Fruit fly (Drosophila melanogaster) S2 (cell line): Measurements from ENCODE around the gene GstD10.

Experiments used
- CG8478 ChIP-seq: fragments of >200 bp; optimal IDR thresholded peaks from 2 replicates; lab custom pipeline; 2018
- CTCF ChIP-seq, 2 experiments: fragments of >200 bp; optimal IDR thresholded peaks; 2 replicates each; lab custom pipeline; 2018

dm6 chr3R:12365887-12366286 is 352 bp upstream of the GstD10 start:
- TF ChIP-seq CG8478 (lab: Kevin White, UChicago) (no peak), CTCF (optimal IDR thresholded peaks at IDR 0.05; lab: Kevin White, UChicago) (no peak)
